Worm (Caenorhabditis elegans) whole organism, young adult: ENCODE data around the gene R03G8.1.

Experiments
- B0019.2 ChIP-seq: fragments of 200-800 bp; sonication (Bioruptor generic); conservative IDR thresholded peaks from 2 replicates; pipeline ENCODE4 v1.3.6; 2022; ENCODE audit warnings: missing genetic modification reagents, missing genetic modification characterization, missing compliant biosample characterization
- B0035.1 ChIP-seq: sonication (generic microtip); optimal IDR thresholded peaks from 2 replicates; lab custom pipeline; 2016; ENCODE audit warnings: missing genetic modification characterization, mild to moderate bottlenecking, missing compliant biosample characterization, missing genotype, missing genetic modification reagents
- F10E7.11 ChIP-seq: sonication (generic microtip); optimal IDR thresholded peaks from 2 replicates; lab custom pipeline; 2017; ENCODE audit warnings: mild to moderate bottlenecking, missing genetic modification characterization, moderate library complexity, missing compliant biosample characterization
- F22D6.2 ChIP-seq: sonication (generic microtip); optimal IDR thresholded peaks from 2 replicates; lab custom pipeline; 2016; ENCODE audit warnings: mild to moderate bottlenecking, missing genetic modification characterization, missing compliant biosample characterization
- F33H1.4 ChIP-seq: fragments of 200-800 bp; sonication (Bioruptor generic); IDR thresholded peaks from 2 replicates; pipeline ENCODE4 v1.3.6; 2022; ENCODE audit warnings: missing genetic modification reagents, missing genetic modification characterization, missing compliant biosample characterization
- F37B4.10 ChIP-seq: fragments of 200-800 bp; sonication (Bioruptor generic); IDR thresholded peaks from 2 replicates; pipeline ENCODE4 v1.3.6; 2022; ENCODE audit warnings: missing genetic modification characterization, missing compliant biosample characterization
- F52B5.7 ChIP-seq: sonication (generic microtip); optimal IDR thresholded peaks from 2 replicates; lab custom pipeline; 2016; ENCODE audit warnings: mild to moderate bottlenecking, missing genetic modification characterization, missing compliant biosample characterization
- F55B11.4 ChIP-seq: sonication (generic microtip); optimal IDR thresholded peaks from 2 replicates; lab custom pipeline; 2016; ENCODE audit warnings: missing compliant biosample characterization, missing genetic modification characterization, borderline replicate concordance; ENCODE audit not compliant: insufficient read depth
- F57A8.1 ChIP-seq: fragments of 200-800 bp; sonication (Bioruptor generic); optimal IDR thresholded peaks from 2 replicates; lab custom pipeline; 2018; ENCODE audit warnings: mild to moderate bottlenecking, missing genetic modification characterization, moderate library complexity, missing compliant biosample characterization
- F57C9.4 ChIP-seq: sonication (generic microtip); optimal IDR thresholded peaks from 2 replicates; lab custom pipeline; 2017; ENCODE audit warnings: mild to moderate bottlenecking, missing genetic modification characterization, missing compliant biosample characterization
- athp-1 ChIP-seq: sonication (generic microtip); optimal IDR thresholded peaks from 2 replicates; lab custom pipeline; 2017; ENCODE audit warnings: mild to moderate bottlenecking, missing genetic modification characterization, missing compliant biosample characterization
- attf-6 ChIP-seq: fragments of 200-800 bp; sonication (Bioruptor generic); IDR thresholded peaks from 2 replicates; pipeline ENCODE4 v1.3.6; 2022; ENCODE audit warnings: missing genetic modification reagents, missing genetic modification characterization, missing compliant biosample characterization
- cebp-1 ChIP-seq, 2 experiments: fragments of 200-800 bp in 1 of 2; sonication (Bioruptor generic) in 1 of 2; sonication (generic microtip) in 1 of 2; IDR thresholded peaks in 1 of 2; optimal IDR thresholded peaks in 1 of 2; 2 replicates each; pipeline versions ENCODE4 v1.3.6 to Lab custom; 2017 to 2022; ENCODE audit warnings: missing compliant biosample characterization in 2 of 2, missing genetic modification characterization in 2 of 2, mild to moderate bottlenecking in 1 of 2, missing genetic modification reagents in 1 of 2, moderate library complexity in 1 of 2
- ceh-40 ChIP-seq: fragments of 200-800 bp; sonication (Bioruptor generic); IDR thresholded peaks from 2 replicates; pipeline ENCODE4 v1.3.6; 2022; ENCODE audit warnings: missing genetic modification characterization, missing compliant biosample characterization
- ceh-58 ChIP-seq: fragments of 200-800 bp; sonication (Bioruptor generic); IDR thresholded peaks from 2 replicates; pipeline ENCODE4 v1.3.6; 2022; ENCODE audit warnings: missing genetic modification characterization, missing compliant biosample characterization
- ceh-79 ChIP-seq: sonication (generic microtip); optimal IDR thresholded peaks from 2 replicates; lab custom pipeline; 2017; ENCODE audit warnings: mild to moderate bottlenecking, missing genetic modification characterization, missing compliant biosample characterization
- ceh-91 ChIP-seq: fragments of 200-800 bp; sonication (Bioruptor generic); IDR thresholded peaks from 2 replicates; pipeline ENCODE4 v1.3.6; 2022; ENCODE audit warnings: missing genetic modification reagents, missing genetic modification characterization, missing compliant biosample characterization
- dpff-1 ChIP-seq: sonication (generic microtip); optimal IDR thresholded peaks from 2 replicates; lab custom pipeline; 2017; ENCODE audit warnings: mild to moderate bottlenecking, missing genetic modification characterization, missing compliant biosample characterization
- efl-1 ChIP-seq: fragments of 150-350 bp; optimal IDR thresholded peaks from 2 replicates; lab custom pipeline; 2014; ENCODE audit warnings: missing biosample characterization, missing genetic modification reagents, missing genetic modification characterization
- egrh-3 ChIP-seq: fragments of 200-800 bp; sonication (Bioruptor generic); IDR thresholded peaks from 2 replicates; pipeline ENCODE4 v1.3.6; 2022; ENCODE audit warnings: missing genetic modification reagents, missing genetic modification characterization, missing compliant biosample characterization
- ekl-4 ChIP-seq: fragments of 200-800 bp; sonication (Bioruptor generic); IDR thresholded peaks from 2 replicates; pipeline ENCODE4 v1.3.6; 2022; ENCODE audit warnings: missing genetic modification reagents, missing genetic modification characterization, missing compliant biosample characterization
- ets-4 ChIP-seq: fragments of 200-800 bp; sonication (Bioruptor generic); optimal IDR thresholded peaks from 2 replicates; lab custom pipeline; 2018; ENCODE audit warnings: mild to moderate bottlenecking, missing genetic modification characterization, missing compliant biosample characterization
- hlh-26 ChIP-seq: fragments of 200-800 bp; sonication (Bioruptor generic); conservative IDR thresholded peaks from 2 replicates; pipeline ENCODE4 v1.3.6; 2022; ENCODE audit warnings: missing genetic modification reagents, missing genetic modification characterization, missing compliant biosample characterization
- hmg-20 ChIP-seq: fragments of 200-800 bp; sonication (Bioruptor generic); IDR thresholded peaks from 2 replicates; pipeline ENCODE4 v1.3.6; 2022; ENCODE audit warnings: missing genetic modification reagents, missing genetic modification characterization, missing compliant biosample characterization
- let-607 ChIP-seq, 2 experiments: fragments of 200-800 bp in 1 of 2; sonication (Bioruptor generic) in 1 of 2; sonication (generic microtip) in 1 of 2; optimal IDR thresholded peaks; 2 replicates each; lab custom pipeline; 2016 to 2018; ENCODE audit warnings: mild to moderate bottlenecking in 2 of 2, missing compliant biosample characterization in 2 of 2, missing genetic modification characterization in 2 of 2, moderate library complexity in 2 of 2, missing genotype in 1 of 2
- lin-26 ChIP-seq: fragments of 200-800 bp; sonication (Bioruptor generic); IDR thresholded peaks from 2 replicates; pipeline ENCODE4 v1.3.6; 2022; ENCODE audit warnings: missing genetic modification reagents, missing genetic modification characterization, missing compliant biosample characterization
- lin-54 ChIP-seq: fragments of 200-800 bp; sonication (Bioruptor generic); optimal IDR thresholded peaks from 2 replicates; lab custom pipeline; 2018; ENCODE audit warnings: mild to moderate bottlenecking, missing genetic modification characterization, missing compliant biosample characterization
- lir-1 ChIP-seq: fragments of 200-800 bp; sonication (Bioruptor generic); conservative IDR thresholded peaks from 2 replicates; pipeline ENCODE4 v1.3.6; 2022; ENCODE audit warnings: missing genetic modification reagents, missing genetic modification characterization, missing compliant biosample characterization
- lsl-1 ChIP-seq: fragments of 200-800 bp; sonication (Bioruptor generic); optimal IDR thresholded peaks from 2 replicates; lab custom pipeline; 2018; ENCODE audit warnings: mild to moderate bottlenecking, missing genetic modification characterization, moderate library complexity, missing compliant biosample characterization
- madf-10 ChIP-seq: sonication (generic microtip); optimal IDR thresholded peaks from 2 replicates; lab custom pipeline; 2016; ENCODE audit warnings: mild to moderate bottlenecking, missing genetic modification characterization, missing compliant biosample characterization
- madf-3 ChIP-seq: fragments of 200-800 bp; sonication (Bioruptor generic); IDR thresholded peaks from 2 replicates; pipeline ENCODE4 v1.3.6; 2022; ENCODE audit warnings: missing genetic modification reagents, missing genetic modification characterization, missing compliant biosample characterization
- mcd-1 ChIP-seq: fragments of 200-800 bp; sonication (Bioruptor generic); IDR thresholded peaks from 2 replicates; pipeline ENCODE4 v1.3.6; 2022; ENCODE audit warnings: missing genetic modification reagents, missing genetic modification characterization, missing compliant biosample characterization
- mes-4 ChIP-seq: sonication (generic microtip); optimal IDR thresholded peaks from 2 replicates; lab custom pipeline; 2016; ENCODE audit warnings: missing genotype, missing genetic modification characterization, missing compliant biosample characterization
- nfya-2 ChIP-seq: fragments of 200-800 bp; sonication (Bioruptor generic); IDR thresholded peaks from 2 replicates; pipeline ENCODE4 v1.3.6; 2022; ENCODE audit warnings: missing genetic modification reagents, missing genetic modification characterization, missing compliant biosample characterization
- nhr-80 ChIP-seq: sonication (generic microtip); optimal IDR thresholded peaks from 2 replicates; lab custom pipeline; 2016; ENCODE audit warnings: missing genetic modification characterization, missing compliant biosample characterization
- pbrm-1 ChIP-seq: fragments of 200-800 bp; sonication (Bioruptor generic); IDR thresholded peaks from 2 replicates; pipeline ENCODE4 v1.3.6; 2022; ENCODE audit warnings: missing genetic modification reagents, missing genetic modification characterization, missing compliant biosample characterization
- pha-4 ChIP-seq: fragments of 150-350 bp; sonication (generic microtip); optimal IDR thresholded peaks from 2 replicates; lab custom pipeline; 2014; ENCODE audit warnings: missing biosample characterization, missing genetic modification reagents, missing genetic modification characterization
- rpc-1 ChIP-seq, 2 experiments: fragments of 150-350 bp in 1 of 2; sonication (generic microtip) in 1 of 2; optimal IDR thresholded peaks; 2 replicates each; lab custom pipeline; 2014 to 2018; ENCODE audit warnings: missing biosample characterization in 1 of 2, missing genetic modification characterization in 1 of 2, missing genetic modification reagents in 1 of 2, missing genotype in 1 of 2
- sdz-38 ChIP-seq: sonication (generic microtip); optimal IDR thresholded peaks from 2 replicates; lab custom pipeline; 2016; ENCODE audit warnings: missing genotype, missing genetic modification characterization, missing compliant biosample characterization
- sea-2 ChIP-seq: fragments of 200-800 bp; sonication (Bioruptor generic); IDR thresholded peaks from 2 replicates; pipeline ENCODE4 v1.3.6; 2022; ENCODE audit warnings: missing genetic modification characterization, missing compliant biosample characterization
- snpc-1.1 ChIP-seq: sonication (generic microtip); optimal IDR thresholded peaks from 2 replicates; lab custom pipeline; 2017; ENCODE audit warnings: missing genetic modification characterization, mild to moderate bottlenecking, missing compliant biosample characterization, antibody characterized with exemption, moderate library complexity, missing genotype, missing genetic modification reagents; ENCODE audit not compliant: insufficient read depth
- snpc-3.4 ChIP-seq: sonication (generic microtip); optimal IDR thresholded peaks from 2 replicates; lab custom pipeline; 2017; ENCODE audit warnings: missing genetic modification characterization, mild to moderate bottlenecking, missing compliant biosample characterization, antibody characterized with exemption, moderate library complexity, missing genotype, missing genetic modification reagents
- sptf-2 ChIP-seq: fragments of 200-800 bp; sonication (Bioruptor generic); optimal IDR thresholded peaks from 2 replicates; lab custom pipeline; 2018; ENCODE audit warnings: mild to moderate bottlenecking, missing genetic modification characterization, missing compliant biosample characterization
- tbp1 ChIP-seq: fragments of 200-800 bp; sonication (Bioruptor generic); optimal IDR thresholded peaks from 2 replicates; lab custom pipeline; 2018; ENCODE audit warnings: mild to moderate bottlenecking, missing genetic modification characterization, missing compliant biosample characterization
- unc-130 ChIP-seq: sonication (generic microtip); optimal IDR thresholded peaks from 2 replicates; lab custom pipeline; 2016; ENCODE audit warnings: missing genetic modification reagents, missing genetic modification characterization, missing compliant biosample characterization
- xnd-1 ChIP-seq: sonication (generic microtip); optimal IDR thresholded peaks from 2 replicates; lab custom pipeline; 2016; ENCODE audit warnings: missing genotype, missing genetic modification reagents, missing genetic modification characterization, missing compliant biosample characterization
- ztf-28 ChIP-seq: fragments of 200-800 bp; sonication (Bioruptor generic); IDR thresholded peaks from 2 replicates; pipeline ENCODE4 v1.3.6; 2022; ENCODE audit warnings: missing genetic modification reagents, missing genetic modification characterization, missing compliant biosample characterization
- ztf-6 ChIP-seq: fragments of 200-800 bp; sonication (Bioruptor generic); IDR thresholded peaks from 2 replicates; pipeline ENCODE4 v1.3.6; 2022; ENCODE audit warnings: missing genetic modification reagents, missing genetic modification characterization, missing compliant biosample characterization

Gene R03G8.1

DNA sequence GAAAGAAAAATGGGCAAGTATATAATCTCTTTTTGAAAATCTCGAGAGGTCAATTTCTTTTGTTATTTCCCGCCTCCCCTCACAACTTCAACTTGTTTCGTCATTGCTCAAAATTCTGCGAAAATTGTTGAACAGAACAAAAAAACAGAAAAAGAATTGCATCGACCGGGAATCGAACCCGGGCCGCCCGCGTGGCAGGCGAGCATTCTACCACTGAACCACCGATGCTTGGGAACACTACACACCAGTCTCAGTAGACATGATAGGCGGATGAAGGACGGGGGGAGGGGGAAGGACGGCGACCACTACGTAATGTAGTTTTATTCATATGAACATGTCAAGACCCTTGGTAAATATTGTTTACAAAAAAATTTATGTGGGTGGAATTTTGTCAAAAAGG, 36.7 kb downstream of the R03G8.1 start (continued):
- TF ChIP-seq pha-4 (tag; lab: Kevin White, UChicago) (no peak), B0019.2 (GFP tag; lab: Robert Waterston, UW) (no peak), sea-2 (0 out of 2 replicates have a peak, but pooled peaks have one; percentile 61), lin-54 (no peak), ceh-58 (GFP tag; lab: Robert Waterston, UW) (no peak), F57C9.4 (tag; lab: Kevin White, UChicago) (no peak), F37B4.10 (GFP tag; lab: Robert Waterston, UW) (no peak), ekl-4 (GFP tag; lab: Robert Waterston, UW) (peak; percentile 45; the same call in 1 of the 2 replicates), hmg-20 (GFP tag; lab: Robert Waterston, UW) (peak; percentile 69; the same call in 1 of the 2 replicates), ceh-91 (GFP tag; lab: Robert Waterston, UW) (no peak), let-607 (tag; optimal IDR thresholded peaks at IDR 0.05; lab: Kevin White, UChicago) (peak; percentile 56 to 73), F33H1.4 (GFP tag; lab: Robert Waterston, UW) (no peak), tbp1 (GFP tag; lab: Kevin White, UChicago) (peak; percentile 99), F57A8.1 (GFP tag; lab: Kevin White, UChicago) (no peak), F52B5.7 (tag; lab: Kevin White, UChicago) (peak; percentile 77), unc-130 (GFP tag; lab: Kevin White, UChicago) (peak; percentile 41), pbrm-1 (GFP tag; lab: Robert Waterston, UW) (peak; percentile 95), lin-26 (GFP tag; lab: Robert Waterston, UW) (no peak; the same call in none of the 2 replicates), rpc-1 (optimal IDR thresholded peaks at IDR 0.05; lab: Kevin White, UChicago) (peak; percentile 82), rpc-1 (tag; optimal IDR thresholded peaks at IDR 0.05; lab: Kevin White, UChicago) (peak; percentile 87), B0035.1 (tag; lab: Kevin White, UChicago) (no peak), lsl-1 (no peak), sptf-2 (GFP tag; lab: Kevin White, UChicago) (peak; percentile 54), madf-10 (peak; percentile 46), mes-4 (tag; lab: Kevin White, UChicago) (no peak), ztf-6 (GFP tag; lab: Robert Waterston, UW) (peak; percentile 80; the same call in 1 of the 2 replicates), ceh-79 (peak; percentile 67), ztf-28 (GFP tag; lab: Robert Waterston, UW) (peak; percentile 78; the same call in 1 of the 2 replicates), cebp-1 (GFP tag; IDR thresholded peaks at IDR 0.05; lab: Robert Waterston, UW) (peak; percentile 76), cebp-1 (tag; optimal IDR thresholded peaks at IDR 0.05; lab: Kevin White, UChicago) (no peak), athp-1 (no peak), snpc-1.1 (tag; lab: Kevin White, UChicago) (peak; percentile 20), lir-1 (GFP tag; lab: Robert Waterston, UW) (no peak; the same call in 1 of the 2 replicates), efl-1 (no peak), mcd-1 (GFP tag; lab: Robert Waterston, UW) (peak; percentile 70), attf-6 (GFP tag; lab: Robert Waterston, UW) (peak; percentile 79; the same call in 1 of the 2 replicates), nfya-2 (GFP tag; lab: Robert Waterston, UW) (no peak), madf-3 (GFP tag; lab: Robert Waterston, UW) (peak; percentile 75), dpff-1 (tag; lab: Kevin White, UChicago) (no peak), hlh-26 (GFP tag; lab: Robert Waterston, UW) (no peak), snpc-3.4 (peak; percentile 75), F10E7.11 (tag; lab: Kevin White, UChicago) (peak; percentile 88), xnd-1 (tag; lab: Kevin White, UChicago) (no peak), F22D6.2 (tag; lab: Kevin White, UChicago) (no peak), F55B11.4 (tag; lab: Kevin White, UChicago) (no peak), egrh-3 (GFP tag; lab: Robert Waterston, UW) (peak; percentile 38; the same call in 1 of the 2 replicates), sdz-38 (tag; lab: Kevin White, UChicago) (no peak), ceh-40 (GFP tag; lab: Robert Waterston, UW) (no peak), ets-4 (GFP tag; lab: Kevin White, UChicago) (peak; percentile 84), nhr-80 (tag; lab: Kevin White, UChicago) (peak; percentile 41)
